Worm (Caenorhabditis elegans): ENCODE results near the gene srlf-17.

Gene srlf-17

DNA sequence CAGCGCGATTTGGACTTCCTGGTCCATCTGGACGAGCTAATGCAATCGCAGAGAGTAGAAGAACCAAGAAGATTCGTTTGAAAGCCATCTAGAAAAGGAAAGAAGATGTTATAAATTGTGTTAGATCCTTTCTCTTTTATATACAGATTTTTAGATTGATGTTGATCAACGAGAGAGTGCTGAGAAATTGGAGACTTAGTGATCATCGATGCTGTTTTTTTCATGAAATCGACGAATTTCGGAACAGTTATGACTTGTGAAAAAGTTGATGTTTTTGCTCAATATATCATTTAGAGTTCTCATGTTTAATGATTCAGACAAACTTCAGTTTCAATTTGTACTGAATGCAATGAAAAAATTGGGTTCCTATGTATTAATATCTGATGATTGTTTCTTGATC is at the start of gene srlf-17:
Gene srlf-17, minus strand, starts transcription at position 101 of the 400 bp plus-strand sequence.
- TF ChIP-seq cog-1 (tag; optimal IDR thresholded peaks at IDR 0.05) = no peak
- no peak for TF ChIP-seq T22C8.4 (GFP tag; IDR thresholded peaks at IDR 0.05)

DNA sequence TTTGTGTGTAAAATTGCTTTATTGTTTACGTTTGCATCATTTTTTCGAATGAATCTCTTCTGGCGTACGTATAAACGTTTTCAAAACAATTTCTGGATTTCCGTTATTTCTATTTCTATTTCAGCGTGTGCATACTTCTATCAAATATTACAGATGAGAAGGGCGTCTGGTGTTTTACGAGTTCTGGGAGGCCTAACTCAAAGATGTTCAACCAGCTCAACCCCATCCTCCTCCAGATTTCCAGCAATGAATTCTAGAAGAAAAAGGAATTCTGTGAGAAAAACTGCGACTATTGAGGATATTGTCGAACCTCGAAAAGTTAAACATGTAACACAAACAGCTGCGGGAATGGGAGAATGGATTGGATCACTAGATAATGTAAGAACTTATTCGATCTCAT is 48.3 kb upstream of the srlf-17 start, which contains the start of gene C08F8.2:
Gene C08F8.2, plus strand, starts transcription at position 154 of the 400 bp plus-strand sequence.
- TF ChIP-seq klf-2 (GFP tag; conservative IDR thresholded peaks at IDR 0.05) (no peak), flt-1 (GFP tag; IDR thresholded peaks at IDR 0.05) (no peak), ztf-23 (GFP tag; IDR thresholded peaks at IDR 0.05) (no peak), tab-1 (GFP tag; IDR thresholded peaks at IDR 0.05) (no peak), ref-1 (GFP tag; conservative IDR thresholded peaks at IDR 0.05) (no peak), ztf-29 (GFP tag; IDR thresholded peaks at IDR 0.05) (no peak), med-1 (GFP tag; optimal IDR thresholded peaks at IDR 0.05; ENCODE audit: insufficient read depth) (no peak), T22C8.4 (GFP tag; IDR thresholded peaks at IDR 0.05) (no peak), cog-1 (tag; optimal IDR thresholded peaks at IDR 0.05) (no peak)

DNA sequence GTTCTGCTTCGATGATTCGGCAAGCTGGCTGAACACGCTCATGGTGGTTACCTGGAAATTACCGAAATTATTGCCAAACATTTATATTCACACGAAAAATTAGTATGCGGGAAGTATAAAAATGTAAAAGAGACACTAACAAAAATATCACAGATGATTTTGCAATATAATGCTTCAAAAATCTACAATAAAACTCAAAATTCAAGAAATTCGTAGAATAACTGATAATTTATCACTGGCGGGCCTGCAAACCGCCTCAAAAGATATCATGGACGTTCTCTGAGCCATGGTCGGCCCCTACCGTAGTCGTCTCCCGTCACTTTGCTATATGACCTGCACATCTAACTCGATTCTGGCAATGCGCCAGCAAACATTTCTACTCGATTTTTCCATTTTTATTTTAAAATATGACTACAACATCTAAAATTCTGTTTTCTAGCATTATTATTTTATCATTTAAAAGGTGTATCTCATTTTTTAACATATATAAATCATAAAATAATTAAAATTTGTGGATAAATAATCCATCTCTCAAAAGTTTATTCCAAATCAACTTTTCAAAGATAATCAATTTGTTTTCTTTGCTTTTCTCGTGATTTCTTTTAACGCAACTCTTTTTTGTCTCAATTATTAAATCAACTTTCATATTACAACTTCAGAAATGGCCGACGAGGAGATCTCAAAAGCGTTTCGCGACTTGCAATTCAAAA is 47.1 kb upstream of the srlf-17 start, which contains the start of the genes F01G4.6 and pfd-1:
Gene F01G4.6, minus strand, starts transcription at position 51 of the 710 bp plus-strand sequence.
Gene pfd-1, plus strand, starts transcription at position 660 of the 710 bp plus-strand sequence.
- TF ChIP-seq ztf-23 (GFP tag; IDR thresholded peaks at IDR 0.05) (peak; percentile 68), cog-1 (tag; optimal IDR thresholded peaks at IDR 0.05) (no peak), med-1 (GFP tag; optimal IDR thresholded peaks at IDR 0.05; ENCODE audit: insufficient read depth) (no peak), ztf-29 (GFP tag; IDR thresholded peaks at IDR 0.05) (no peak), T22C8.4 (GFP tag; IDR thresholded peaks at IDR 0.05) (no peak), flt-1 (GFP tag; IDR thresholded peaks at IDR 0.05) (0 out of 2 replicates have a peak, but pooled peaks have one; percentile 39), ref-1 (GFP tag; conservative IDR thresholded peaks at IDR 0.05) (no peak), tab-1 (GFP tag; IDR thresholded peaks at IDR 0.05) (no peak), klf-2 (GFP tag; conservative IDR thresholded peaks at IDR 0.05) (no peak)

DNA sequence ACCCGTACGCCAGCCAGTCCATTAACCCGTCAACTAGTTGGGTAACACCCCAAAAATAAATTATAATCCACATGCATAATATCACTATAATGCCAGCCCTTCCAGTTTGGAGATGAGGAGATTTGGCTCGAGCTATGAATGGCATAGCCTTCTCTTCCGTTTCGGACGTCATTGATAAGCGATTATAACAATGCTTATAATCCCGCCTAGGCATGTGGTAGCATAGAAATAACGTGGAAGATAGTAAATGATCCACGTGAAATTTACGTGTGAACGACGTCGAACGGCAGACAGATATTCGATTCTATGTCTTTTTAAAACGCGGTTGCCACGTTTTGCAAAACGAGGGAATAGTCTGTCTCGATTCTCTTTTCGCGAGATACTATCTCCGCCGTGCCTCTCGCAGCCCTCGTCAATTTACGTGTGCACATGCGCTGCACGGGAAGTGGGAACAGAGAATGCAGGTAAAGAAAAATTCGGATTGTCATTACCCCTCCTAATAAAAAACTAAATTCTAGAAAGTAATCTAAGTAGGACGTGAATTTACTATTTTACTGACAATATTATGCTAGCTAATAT is 46.4 kb upstream of the srlf-17 start:
- TF ChIP-seq flt-1 (GFP tag; IDR thresholded peaks at IDR 0.05) (0 out of 2 replicates have a peak, but pooled peaks have one; percentile 7), ztf-29 (GFP tag; IDR thresholded peaks at IDR 0.05) (no peak)

DNA sequence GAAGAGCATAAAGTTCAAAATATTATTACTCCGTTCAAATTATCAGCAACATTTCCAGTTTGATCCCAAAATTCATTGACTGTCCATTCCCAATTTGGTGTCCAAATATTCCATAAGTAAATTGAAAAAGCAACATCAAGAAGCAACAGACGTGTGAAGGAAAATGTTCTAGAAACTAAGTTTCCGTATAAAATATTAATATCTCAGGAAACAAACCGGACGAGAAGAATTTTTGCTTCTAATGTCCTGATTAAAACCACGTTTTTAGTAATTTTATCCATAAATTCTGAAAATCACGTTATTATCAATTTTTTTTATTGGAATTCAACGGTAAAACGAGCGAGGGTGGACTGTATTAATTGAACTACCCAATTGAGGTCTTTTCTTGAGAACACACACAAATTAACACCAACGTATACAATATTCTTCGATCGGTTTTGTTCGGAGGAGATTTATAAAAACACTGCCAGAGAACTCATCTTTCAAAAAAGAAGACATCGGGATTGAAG is 44.5 kb upstream of the srlf-17 start, which contains the start of gene pigq-1:
Gene pigq-1, minus strand, starts transcription at position 286 of the 509 bp plus-strand sequence.
- no peak for TF ChIP-seq cog-1 (tag; optimal IDR thresholded peaks at IDR 0.05)
- TF ChIP-seq tab-1 (GFP tag; IDR thresholded peaks at IDR 0.05) = no peak
- no peak for TF ChIP-seq klf-2 (GFP tag; conservative IDR thresholded peaks at IDR 0.05)
- no peak for TF ChIP-seq ztf-29 (GFP tag; IDR thresholded peaks at IDR 0.05)

DNA sequence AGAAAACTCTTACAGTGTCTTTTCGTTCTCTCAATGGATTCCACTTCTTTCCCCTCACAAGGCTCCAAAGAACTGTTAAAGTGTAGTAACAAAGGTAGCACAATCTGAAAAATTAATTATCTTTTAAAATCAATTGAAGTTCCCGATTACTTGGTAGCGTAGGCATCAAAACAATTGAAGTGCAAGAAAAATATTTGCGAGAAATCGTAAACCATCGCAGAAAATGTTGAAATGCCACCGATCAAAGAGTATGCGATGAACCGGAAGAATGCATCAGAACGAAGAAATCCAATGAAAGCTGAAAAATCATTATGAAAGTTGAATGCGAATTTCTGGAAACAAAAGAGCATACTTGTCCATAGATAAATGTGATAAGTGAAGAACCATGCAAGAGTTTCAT is 44.0 kb upstream of the srlf-17 start:
- TF ChIP-seq klf-2 (GFP tag; conservative IDR thresholded peaks at IDR 0.05) = no peak
- no peak for TF ChIP-seq ref-1 (GFP tag; conservative IDR thresholded peaks at IDR 0.05)
- TF ChIP-seq T22C8.4 (GFP tag; IDR thresholded peaks at IDR 0.05) = no peak
- no peak for TF ChIP-seq ztf-23 (GFP tag; IDR thresholded peaks at IDR 0.05)
- no peak for TF ChIP-seq tab-1 (GFP tag; IDR thresholded peaks at IDR 0.05)
- TF ChIP-seq ztf-29 (GFP tag; IDR thresholded peaks at IDR 0.05) = no peak
- no peak for TF ChIP-seq med-1 (GFP tag; optimal IDR thresholded peaks at IDR 0.05; ENCODE audit: insufficient read depth)
- no peak for TF ChIP-seq cog-1 (tag; optimal IDR thresholded peaks at IDR 0.05)
- TF ChIP-seq flt-1 (GFP tag; IDR thresholded peaks at IDR 0.05) = no peak

DNA sequence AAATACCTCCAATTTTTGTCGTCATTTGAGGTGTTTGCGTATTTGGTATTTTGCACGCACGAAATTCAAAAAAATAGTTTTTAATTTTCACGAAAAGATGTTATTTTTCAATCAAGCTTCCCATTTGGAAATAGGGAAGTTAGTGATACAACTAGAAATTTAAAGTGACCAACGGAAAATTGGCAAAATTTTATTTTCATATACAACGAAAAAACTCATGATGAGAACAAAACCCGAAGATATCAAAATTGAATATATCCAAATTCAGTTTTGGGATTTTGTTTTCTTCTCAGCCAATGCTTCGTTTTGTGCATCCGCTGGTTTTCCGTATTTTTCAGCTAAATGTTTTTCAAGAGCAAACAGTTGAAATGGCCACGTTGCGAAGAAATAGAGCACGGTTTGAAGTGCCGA is 43.4 kb upstream of the srlf-17 start:
- no peak for TF ChIP-seq med-1 (GFP tag; optimal IDR thresholded peaks at IDR 0.05; ENCODE audit: insufficient read depth)

DNA sequence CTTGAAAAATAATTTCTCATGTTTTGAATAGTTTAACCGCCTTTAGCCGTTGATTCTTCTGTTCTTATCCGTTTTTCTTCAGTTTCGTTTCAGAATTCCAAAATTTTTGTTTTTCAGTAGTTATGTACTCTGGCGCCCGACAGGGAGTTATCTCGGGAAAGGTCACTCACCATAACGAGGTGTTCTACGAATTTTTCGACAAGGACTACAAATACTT is 40.6 kb upstream of the srlf-17 start, which contains the start of gene F01G4.4:
Gene F01G4.4, plus strand, starts transcription at position 118 of the 217 bp plus-strand sequence.
- TF ChIP-seq cog-1 (tag; optimal IDR thresholded peaks at IDR 0.05) (no peak), ztf-23 (GFP tag; IDR thresholded peaks at IDR 0.05) (no peak), T22C8.4 (GFP tag; IDR thresholded peaks at IDR 0.05) (no peak)

DNA sequence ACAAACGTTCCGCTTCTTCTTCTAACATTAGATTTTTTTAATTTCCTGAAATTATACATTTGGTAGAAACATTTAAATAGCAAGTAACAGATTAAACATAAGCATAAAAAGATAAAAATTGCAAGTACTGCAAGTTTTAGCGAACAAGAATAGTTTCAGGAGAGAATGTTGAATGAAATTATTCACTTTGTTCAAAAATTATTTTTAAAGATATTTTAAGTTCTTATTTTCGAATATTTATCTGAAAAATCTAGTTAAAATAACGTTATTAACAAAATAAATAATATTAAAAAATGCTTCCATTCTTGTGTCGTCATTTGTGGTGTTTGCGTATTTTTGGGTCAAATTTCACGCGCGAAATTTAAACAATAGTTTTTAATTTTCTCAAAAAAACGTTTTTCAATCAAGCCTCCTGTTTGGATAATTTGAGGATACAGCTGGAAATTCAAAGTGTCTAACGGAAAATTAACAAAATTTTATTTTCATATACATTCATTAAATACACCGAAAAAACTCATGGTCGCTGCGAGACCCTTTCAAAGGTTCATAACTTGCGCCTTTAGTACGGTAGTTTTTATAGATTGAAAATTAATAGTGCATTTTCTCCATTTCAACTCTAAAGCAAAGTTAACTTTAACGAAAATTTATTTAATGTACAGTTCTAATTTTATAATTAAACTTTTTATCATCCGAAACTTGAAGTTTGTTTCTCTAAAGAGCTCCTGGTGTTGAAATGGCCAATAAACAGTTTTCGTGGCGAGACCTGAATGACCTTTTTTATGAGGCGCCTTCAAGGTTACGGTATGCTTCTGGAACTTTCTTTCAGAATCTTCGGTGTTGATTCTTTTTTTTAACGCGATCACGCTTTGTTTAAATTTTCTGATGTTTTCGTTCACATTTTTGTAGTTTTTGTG is 40.1 kb upstream of the srlf-17 start, which contains the start of gene skih-2:
Gene skih-2, minus strand, starts transcription at position 51 of the 914 bp plus-strand sequence.
- TF ChIP-seq ref-1 (GFP tag; conservative IDR thresholded peaks at IDR 0.05) (no peak), cog-1 (tag; optimal IDR thresholded peaks at IDR 0.05) (no peak), ztf-29 (GFP tag; IDR thresholded peaks at IDR 0.05) (no peak), med-1 (GFP tag; optimal IDR thresholded peaks at IDR 0.05; ENCODE audit: insufficient read depth) (no peak), flt-1 (GFP tag; IDR thresholded peaks at IDR 0.05) (no peak), tab-1 (GFP tag; IDR thresholded peaks at IDR 0.05) (no peak), klf-2 (GFP tag; conservative IDR thresholded peaks at IDR 0.05) (no peak), T22C8.4 (GFP tag; IDR thresholded peaks at IDR 0.05) (no peak), ztf-23 (GFP tag; IDR thresholded peaks at IDR 0.05) (no peak)

DNA sequence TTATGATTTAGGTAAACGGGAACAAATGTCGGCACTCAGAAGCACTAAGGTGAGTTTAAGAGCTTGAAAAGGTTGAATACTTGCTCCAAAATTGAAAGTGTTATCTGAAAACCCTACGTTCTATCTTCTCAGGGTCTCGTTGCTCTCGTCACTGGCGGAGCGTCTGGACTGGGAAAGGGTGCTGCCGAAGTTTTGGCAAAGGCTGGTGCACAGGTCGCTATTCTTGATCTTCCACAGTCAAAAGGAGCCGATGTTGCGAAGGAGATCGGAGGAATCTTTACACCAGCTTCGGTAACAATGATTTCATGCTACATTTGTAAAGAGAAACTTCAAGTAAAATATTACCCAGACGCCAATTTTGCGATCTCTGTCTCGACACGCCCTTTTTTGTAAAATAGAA is 28.8 kb upstream of the srlf-17 start, which contains the start of gene ard-1:
Gene ard-1, plus strand, starts transcription at position 12 of the 400 bp plus-strand sequence.
- TF ChIP-seq med-1 (GFP tag; optimal IDR thresholded peaks at IDR 0.05; ENCODE audit: insufficient read depth) (no peak), ztf-23 (GFP tag; IDR thresholded peaks at IDR 0.05) (no peak), flt-1 (GFP tag; IDR thresholded peaks at IDR 0.05) (no peak), cog-1 (tag; optimal IDR thresholded peaks at IDR 0.05) (no peak), klf-2 (GFP tag; conservative IDR thresholded peaks at IDR 0.05) (no peak), T22C8.4 (GFP tag; IDR thresholded peaks at IDR 0.05) (no peak), ztf-29 (GFP tag; IDR thresholded peaks at IDR 0.05) (no peak)
